Worm (Caenorhabditis elegans) whole organism, early embryonic: ENCODE results near the gene F11D5.7.

ENCODE experiments used
- ama-1 ChIP-seq: fragments of 150-350 bp; optimal IDR thresholded peaks from 2 replicates; lab custom pipeline; 2014
- ceh-36 ChIP-seq: sonication (generic microtip); optimal IDR thresholded peaks from 2 replicates; lab custom pipeline; 2016; ENCODE audit warnings: missing genetic modification characterization, inconsistent platforms, missing compliant biosample characterization
- ets-7 ChIP-seq: sonication (generic microtip); optimal IDR thresholded peaks from 2 replicates; lab custom pipeline; 2016; ENCODE audit warnings: missing genotype, missing genetic modification characterization, missing compliant biosample characterization
- scrt-1 ChIP-seq: fragments of 200-800 bp; sonication (Bioruptor generic); IDR thresholded peaks from 2 replicates; pipeline ENCODE4 v1.3.6; 2022; ENCODE audit warnings: missing genetic modification characterization, missing compliant biosample characterization
- sea-1 ChIP-seq: fragments of 200-800 bp; sonication (Bioruptor generic); conservative IDR thresholded peaks from 2 replicates; pipeline ENCODE4 v1.3.6; 2022; ENCODE audit warnings: missing genetic modification characterization, missing compliant biosample characterization
- tbx-11 ChIP-seq: fragments of 200-800 bp; sonication (Bioruptor generic); IDR thresholded peaks from 2 replicates; pipeline ENCODE4 v1.3.6; 2022; ENCODE audit warnings: missing genetic modification characterization, missing compliant biosample characterization
- tbx-37 ChIP-seq: fragments of 200-800 bp; sonication (Bioruptor generic); conservative IDR thresholded peaks from 2 replicates; pipeline ENCODE4 v1.3.6; 2022; ENCODE audit warnings: missing genetic modification reagents, missing genetic modification characterization, missing compliant biosample characterization

DNA sequence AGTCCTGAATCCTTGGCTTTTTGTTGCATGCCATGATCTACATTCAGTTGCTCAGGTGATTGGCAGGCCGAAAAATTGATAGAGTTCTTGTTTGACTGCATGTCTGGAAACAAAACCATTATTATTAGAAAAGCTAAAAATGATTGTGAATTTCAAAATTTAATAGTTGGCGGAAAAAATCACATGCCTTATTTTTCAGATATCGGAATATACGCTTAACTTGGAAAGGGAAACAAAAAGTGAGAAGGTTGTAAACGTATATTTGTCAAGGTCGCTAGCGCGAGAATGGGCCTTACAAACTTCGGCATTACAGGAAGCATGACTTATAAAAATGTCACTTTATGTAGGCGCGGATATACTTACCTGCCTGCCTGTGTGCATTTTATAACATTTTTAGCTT lies 32.5 kb upstream of the F11D5.7 start, which contains the start of gene K09C4.9:
- TF ChIP-seq ets-7 (tag; lab: Kevin White, UChicago) (no peak), tbx-37 (GFP tag; lab: Robert Waterston, UW) (no peak), tbx-11 (GFP tag; lab: Robert Waterston, UW) (no peak), scrt-1 (GFP tag; lab: Robert Waterston, UW) (no peak), ama-1 (no peak), ceh-36 (tag; lab: Kevin White, UChicago) (no peak), sea-1 (GFP tag; lab: Robert Waterston, UW) (no peak)
